Comparison of ENCODE assay signal across 4 worm cellular contexts in the genomic region with DNA sequence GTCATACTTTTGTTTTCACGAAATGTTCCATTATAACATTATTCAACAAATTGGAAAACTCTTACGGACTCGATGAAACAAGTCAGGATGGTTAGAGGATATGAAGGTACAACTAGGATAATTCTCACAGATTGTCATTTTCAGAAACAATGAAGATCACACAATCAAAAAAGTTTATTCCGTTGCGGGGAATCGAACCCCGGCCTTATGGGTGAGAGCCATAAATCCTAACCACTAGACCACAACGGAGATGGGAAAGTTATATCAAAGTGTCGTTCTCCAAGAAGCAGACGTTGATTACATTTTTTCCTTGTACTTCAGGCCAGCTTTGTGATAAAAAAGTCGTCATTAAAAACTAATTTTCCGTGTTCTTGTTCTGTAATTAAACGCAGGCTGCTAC.
TF ChIP-seq lines count a peak whose summit lies in the region.

No protein-coding gene starts in this region.

TF ChIP-seq in whole organism, L2 larva, 48 proteins besides CTCF, POLR2A, EP300 and RAD21:
- peak; percentile 4 for TF ChIP-seq nhr-21 (tag; optimal IDR thresholded peaks at IDR 0.05; lab: Kevin White, UChicago)
- TF ChIP-seq egl-27 (tag; optimal IDR thresholded peaks at IDR 0.05; lab: Kevin White, UChicago), result no peak
TF ChIP-seq in whole organism, L2 larva: peak in this region for 1.

TF ChIP-seq in whole organism, L3 larva, 47 proteins besides CTCF, POLR2A, EP300 and RAD21:
- TF ChIP-seq lsy-12 (tag; optimal IDR thresholded peaks at IDR 0.05; lab: Kevin White, UChicago) (peak; percentile 23), snpc-4 (tag; optimal IDR thresholded peaks at IDR 0.05; lab: Kevin White, UChicago) (no peak), nhr-43 (tag; optimal IDR thresholded peaks at IDR 0.05; lab: Kevin White, UChicago; ENCODE audit: poor library complexity, severe bottlenecking) (peak; percentile 19)
TF ChIP-seq in whole organism, L3 larva: peak in this region for 2.

TF ChIP-seq in whole organism, L4 larva, 104 proteins besides CTCF, POLR2A, EP300 and RAD21 (continues in another document):
- no peak for TF ChIP-seq F10B5.3 (tag; optimal IDR thresholded peaks at IDR 0.05; lab: Kevin White, UChicago)
- 0 out of 2 replicates have a peak, but pooled peaks have one; percentile 18 for TF ChIP-seq lin-1 (GFP tag; IDR thresholded peaks at IDR 0.05; lab: Robert Waterston, UW)
- TF ChIP-seq gei-8 (GFP tag; optimal IDR thresholded peaks at IDR 0.05; lab: Kevin White, UChicago), result no peak
- TF ChIP-seq zip-2 (tag; optimal IDR thresholded peaks at IDR 0.05; lab: Kevin White, UChicago), result no peak
- TF ChIP-seq set-16 (GFP tag; IDR thresholded peaks at IDR 0.05; lab: Robert Waterston, UW), result no peak
- TF ChIP-seq vab-7 (GFP tag; IDR thresholded peaks at IDR 0.05; lab: Robert Waterston, UW), result no peak; the same call in 1 of the 2 replicates
- TF ChIP-seq mdt-29 (GFP tag; IDR thresholded peaks at IDR 0.05; lab: Robert Waterston, UW), result no peak; the same call in 1 of the 2 replicates
- no peak for TF ChIP-seq nhr-11 (tag; optimal IDR thresholded peaks at IDR 0.05; lab: Kevin White, UChicago)
- TF ChIP-seq nhr-77 (tag; optimal IDR thresholded peaks at IDR 0.05; lab: Kevin White, UChicago), result no peak
- no peak for TF ChIP-seq nhr-111 (GFP tag; optimal IDR thresholded peaks at IDR 0.05; lab: Kevin White, UChicago)
- no peak for TF ChIP-seq lin-29 (GFP tag; IDR thresholded peaks at IDR 0.05; lab: Robert Waterston, UW)
- no peak for TF ChIP-seq daf-19 (GFP tag; conservative IDR thresholded peaks at IDR 0.05; lab: Robert Waterston, UW)
- TF ChIP-seq dmd-8 (GFP tag; IDR thresholded peaks at IDR 0.05; lab: Robert Waterston, UW), result 0 out of 2 replicates have a peak, but pooled peaks have one; percentile 70
- TF ChIP-seq lsy-2 (tag; optimal IDR thresholded peaks at IDR 0.05; lab: Kevin White, UChicago), result no peak
- no peak for TF ChIP-seq ceh-32 (tag; optimal IDR thresholded peaks at IDR 0.05; lab: Kevin White, UChicago; ENCODE audit: poor library complexity)
- no peak for TF ChIP-seq F37D6.2 (tag; optimal IDR thresholded peaks at IDR 0.05; lab: Kevin White, UChicago)
- TF ChIP-seq rbr-2 (tag; optimal IDR thresholded peaks at IDR 0.05; lab: Kevin White, UChicago), result no peak
- peak; percentile 65 to 69; a peak in 1 of 4 replicates for TF ChIP-seq madf-5 (GFP tag; IDR thresholded peaks at IDR 0.05; lab: Robert Waterston, UW)
- no peak for TF ChIP-seq aly-2 (tag; optimal IDR thresholded peaks at IDR 0.05; lab: Kevin White, UChicago)
- TF ChIP-seq lin-13 (GFP tag; optimal IDR thresholded peaks at IDR 0.05; lab: Kevin White, UChicago), result no peak
- TF ChIP-seq pha-4 (GFP tag; IDR thresholded peaks at IDR 0.05; lab: Robert Waterston, UW), result peak; percentile 55; the same call in 1 of the 2 replicates
- TF ChIP-seq pha-4 (tag; optimal IDR thresholded peaks at IDR 0.05; lab: Kevin White, UChicago), result no peak
- TF ChIP-seq ceh-62 (tag; optimal IDR thresholded peaks at IDR 0.05; lab: Kevin White, UChicago), result no peak
- no peak for TF ChIP-seq unc-39 (tag; optimal IDR thresholded peaks at IDR 0.05; lab: Kevin White, UChicago)
- no peak for TF ChIP-seq R02D3.7 (tag; optimal IDR thresholded peaks at IDR 0.05; lab: Kevin White, UChicago)
- TF ChIP-seq Y5F2A.4 (GFP tag; optimal IDR thresholded peaks at IDR 0.05; lab: Kevin White, UChicago), result no peak
- TF ChIP-seq ztf-11 (tag; optimal IDR thresholded peaks at IDR 0.05; lab: Kevin White, UChicago), result no peak
- peak in 1 of 2 experiments; percentile 47 for TF ChIP-seq daf-16 (GFP tag; optimal IDR thresholded peaks at IDR 0.05; lab: Kevin White, UChicago)
- TF ChIP-seq daf-16 (tag; optimal IDR thresholded peaks at IDR 0.05; lab: Kevin White, UChicago), result peak; percentile 59
- peak; percentile 41 for TF ChIP-seq unc-130 (GFP tag; optimal IDR thresholded peaks at IDR 0.05; lab: Kevin White, UChicago)
- TF ChIP-seq sdz-12 (GFP tag; optimal IDR thresholded peaks at IDR 0.05; lab: Kevin White, UChicago), result no peak
- no peak for TF ChIP-seq zip-11 (GFP tag; IDR thresholded peaks at IDR 0.05; lab: Robert Waterston, UW)
- TF ChIP-seq hmg-1.1 (GFP tag; IDR thresholded peaks at IDR 0.05; lab: Robert Waterston, UW), result no peak
- TF ChIP-seq zfp-3 (GFP tag; conservative IDR thresholded peaks at IDR 0.05; lab: Robert Waterston, UW), result peak; percentile 76
- no peak for TF ChIP-seq lin-39 (tag; optimal IDR thresholded peaks at IDR 0.05; lab: Kevin White, UChicago)
- TF ChIP-seq F44E2.7 (GFP tag; IDR thresholded peaks at IDR 0.05; lab: Robert Waterston, UW), result no peak
- TF ChIP-seq snpc-1.2 (GFP tag; IDR thresholded peaks at IDR 0.05; lab: Robert Waterston, UW), result no peak; the same call in 1 of the 2 replicates
- no peak for TF ChIP-seq ceh-28 (tag; optimal IDR thresholded peaks at IDR 0.05; lab: Kevin White, UChicago)
- no peak for TF ChIP-seq nhr-102 (tag; optimal IDR thresholded peaks at IDR 0.05; lab: Kevin White, UChicago)
- TF ChIP-seq pqm-1 (tag; optimal IDR thresholded peaks at IDR 0.05; lab: Kevin White, UChicago), result no peak

TF ChIP-seq in whole organism, young adult, 124 proteins besides CTCF, POLR2A, EP300 and RAD21 (continues in another document):
- TF ChIP-seq ceh-58 (GFP tag; IDR thresholded peaks at IDR 0.05; lab: Robert Waterston, UW), result no peak
- TF ChIP-seq Y56A3A.18 (GFP tag; IDR thresholded peaks at IDR 0.05; lab: Robert Waterston, UW), result peak; percentile 68; the same call in 1 of the 2 replicates
- TF ChIP-seq lin-26 (GFP tag; IDR thresholded peaks at IDR 0.05; lab: Robert Waterston, UW), result peak; percentile 86
- no peak for TF ChIP-seq ztf-6 (GFP tag; IDR thresholded peaks at IDR 0.05; lab: Robert Waterston, UW)
- no peak for TF ChIP-seq unc-130 (GFP tag; optimal IDR thresholded peaks at IDR 0.05; lab: Kevin White, UChicago)
- TF ChIP-seq somi-1 (GFP tag; optimal IDR thresholded peaks at IDR 0.05; lab: Kevin White, UChicago), result no peak
- no peak for TF ChIP-seq B0336.3 (GFP tag; IDR thresholded peaks at IDR 0.05; lab: Robert Waterston, UW)
- TF ChIP-seq mxl-1 (tag; optimal IDR thresholded peaks at IDR 0.05; lab: Kevin White, UChicago), result peak; percentile 58
- TF ChIP-seq madf-10 (tag; optimal IDR thresholded peaks at IDR 0.05; lab: Kevin White, UChicago), result peak; percentile 15
- 0 out of 2 replicates have a peak, but pooled peaks have one; percentile 24 for TF ChIP-seq ekl-4 (GFP tag; IDR thresholded peaks at IDR 0.05; lab: Robert Waterston, UW)
- no peak for TF ChIP-seq F22D6.2 (tag; optimal IDR thresholded peaks at IDR 0.05; lab: Kevin White, UChicago)
- TF ChIP-seq hmg-1.2 (GFP tag; IDR thresholded peaks at IDR 0.05; lab: Robert Waterston, UW), result no peak
- no peak for TF ChIP-seq fkh-3 (tag; optimal IDR thresholded peaks at IDR 0.05; lab: Kevin White, UChicago)
- TF ChIP-seq nhr-27 (tag; optimal IDR thresholded peaks at IDR 0.05; lab: Kevin White, UChicago), result no peak
- peak; percentile 2 for TF ChIP-seq F49E8.2 (tag; optimal IDR thresholded peaks at IDR 0.05; lab: Kevin White, UChicago; ENCODE audit: insufficient read depth)
- TF ChIP-seq attf-5 (GFP tag; optimal IDR thresholded peaks at IDR 0.05; lab: Kevin White, UChicago), result no peak
- TF ChIP-seq snpc-1.3 (tag; optimal IDR thresholded peaks at IDR 0.05; lab: Kevin White, UChicago; ENCODE audit: insufficient read depth), result peak; percentile 60
- TF ChIP-seq ama-1 (optimal IDR thresholded peaks at IDR 0.05; lab: Kevin White, UChicago), result no peak
- peak in 1 of 2 experiments; percentile 79 for TF ChIP-seq ama-1 (GFP tag; optimal IDR thresholded peaks at IDR 0.05; lab: Kevin White, UChicago)
- peak; percentile 36; the same call in 1 of the 2 replicates for TF ChIP-seq D2030.7 (GFP tag; IDR thresholded peaks at IDR 0.05; lab: Robert Waterston, UW)
- no peak for TF ChIP-seq nhr-179 (tag; optimal IDR thresholded peaks at IDR 0.05; lab: Kevin White, UChicago)
- no peak for TF ChIP-seq nhr-80 (tag; optimal IDR thresholded peaks at IDR 0.05; lab: Kevin White, UChicago)
- peak; percentile 18 to 40 for TF ChIP-seq rec-8 (tag; optimal IDR thresholded peaks at IDR 0.05; lab: Kevin White, UChicago)
- no peak for TF ChIP-seq snpc-4 (GFP tag; optimal IDR thresholded peaks at IDR 0.05; lab: Kevin White, UChicago)
- TF ChIP-seq snpc-4 (tag; optimal IDR thresholded peaks at IDR 0.05; lab: Kevin White, UChicago), result peak in 1 of 4 experiments; percentile 61
- TF ChIP-seq pbrm-1 (GFP tag; IDR thresholded peaks at IDR 0.05; lab: Robert Waterston, UW), result peak; percentile 80
- peak; percentile 60 for TF ChIP-seq him-1 (tag; optimal IDR thresholded peaks at IDR 0.05; lab: Kevin White, UChicago)
- no peak for TF ChIP-seq nhr-120 (GFP tag; IDR thresholded peaks at IDR 0.05; lab: Robert Waterston, UW)
- TF ChIP-seq ztf-18 (tag; optimal IDR thresholded peaks at IDR 0.05; lab: Kevin White, UChicago), result peak; percentile 0
- peak; percentile 91 for TF ChIP-seq rpc-1 (optimal IDR thresholded peaks at IDR 0.05; lab: Kevin White, UChicago)
- peak; percentile 94 for TF ChIP-seq rpc-1 (tag; optimal IDR thresholded peaks at IDR 0.05; lab: Kevin White, UChicago)
- no peak for TF ChIP-seq F37B4.10 (GFP tag; IDR thresholded peaks at IDR 0.05; lab: Robert Waterston, UW)
- TF ChIP-seq nfyb-1 (GFP tag; IDR thresholded peaks at IDR 0.05; lab: Robert Waterston, UW), result peak; percentile 61; the same call in 1 of the 2 replicates
- no peak for TF ChIP-seq sdz-38 (tag; optimal IDR thresholded peaks at IDR 0.05; lab: Kevin White, UChicago)
- TF ChIP-seq snpc-3.4 (tag; optimal IDR thresholded peaks at IDR 0.05; lab: Kevin White, UChicago), result peak; percentile 61
- peak; percentile 84 for TF ChIP-seq B0261.1 (tag; optimal IDR thresholded peaks at IDR 0.05; lab: Kevin White, UChicago)
- peak; percentile 63 for TF ChIP-seq die-1 (tag; optimal IDR thresholded peaks at IDR 0.05; lab: Kevin White, UChicago)
- TF ChIP-seq ceh-40 (GFP tag; IDR thresholded peaks at IDR 0.05; lab: Robert Waterston, UW), result no peak
- no peak for TF ChIP-seq unc-62 (GFP tag; optimal IDR thresholded peaks at IDR 0.05; lab: Kevin White, UChicago)
- no peak for TF ChIP-seq C06A6.2 (GFP tag; conservative IDR thresholded peaks at IDR 0.05; lab: Robert Waterston, UW)
- TF ChIP-seq ztf-26 (tag; optimal IDR thresholded peaks at IDR 0.05; lab: Kevin White, UChicago), result peak; percentile 29
- TF ChIP-seq dpff-1 (tag; optimal IDR thresholded peaks at IDR 0.05; lab: Kevin White, UChicago), result no peak
- no peak for TF ChIP-seq F52B5.7 (tag; optimal IDR thresholded peaks at IDR 0.05; lab: Kevin White, UChicago)
- TF ChIP-seq dox-1 (GFP tag; IDR thresholded peaks at IDR 0.05; lab: Robert Waterston, UW), result no peak
- peak; percentile 52 for TF ChIP-seq nhr-90 (tag; optimal IDR thresholded peaks at IDR 0.05; lab: Kevin White, UChicago)
- TF ChIP-seq attf-6 (GFP tag; IDR thresholded peaks at IDR 0.05; lab: Robert Waterston, UW), result no peak
- 0 out of 2 replicates have a peak, but pooled peaks have one; percentile 46 for TF ChIP-seq rcor-1 (GFP tag; IDR thresholded peaks at IDR 0.05; lab: Robert Waterston, UW)
